Fruit fly (Drosophila melanogaster) whole organism, embryonic: ENCODE data around the gene awd.

Experiments
- ATbp ChIP-seq: fragments of 200-800 bp; sonication (Bioruptor generic); optimal IDR thresholded peaks from 2 replicates; lab custom pipeline; 2017; ENCODE audit warnings: missing biosample characterization, mild to moderate bottlenecking, missing genetic modification characterization, missing genetic modification reagents
- CG10147 ChIP-seq: fragments of 200-800 bp; sonication (Bioruptor generic); optimal IDR thresholded peaks from 2 replicates; lab custom pipeline; 2019; ENCODE audit warnings: missing biosample characterization, mild to moderate bottlenecking, missing genetic modification characterization, moderate library complexity
- CG10462 ChIP-seq: fragments of 200-800 bp; sonication (Bioruptor generic); optimal IDR thresholded peaks from 2 replicates; lab custom pipeline; 2016; ENCODE audit warnings: missing biosample characterization, missing genetic modification characterization
- CG10979 ChIP-seq: fragments of 200-800 bp; sonication (Bioruptor generic); optimal IDR thresholded peaks from 2 replicates; lab custom pipeline; 2018; ENCODE audit warnings: missing biosample characterization, mild to moderate bottlenecking, missing genetic modification characterization, moderate library complexity
- CG12236 ChIP-seq: fragments of 200-800 bp; sonication (Bioruptor generic); optimal IDR thresholded peaks from 2 replicates; lab custom pipeline; 2016; ENCODE audit warnings: missing biosample characterization, missing genetic modification characterization
- CG12391 ChIP-seq: fragments of 200-800 bp; sonication (Bioruptor generic); optimal IDR thresholded peaks from 3 replicates; lab custom pipeline; 2018; ENCODE audit warnings: missing biosample characterization, mild to moderate bottlenecking, missing genetic modification characterization, moderate library complexity
- CG14965 ChIP-seq: fragments of 200-800 bp; sonication (Bioruptor generic); optimal IDR thresholded peaks from 2 replicates; lab custom pipeline; 2016; ENCODE audit warnings: missing biosample characterization, missing genetic modification characterization, borderline replicate concordance
- CG1529 ChIP-seq: fragments of 200-800 bp; sonication (Bioruptor generic); optimal IDR thresholded peaks from 3 replicates; lab custom pipeline; 2018; ENCODE audit warnings: missing biosample characterization, missing genetic modification characterization
- CG18262 ChIP-seq: fragments of 200-800 bp; optimal IDR thresholded peaks from 3 replicates; lab custom pipeline; 2019; ENCODE audit warnings: missing biosample characterization, mild to moderate bottlenecking, missing genetic modification characterization, moderate library complexity
- CG18619 ChIP-seq: fragments of 200-800 bp; sonication (Bioruptor generic); optimal IDR thresholded peaks from 3 replicates; lab custom pipeline; 2017; ENCODE audit warnings: missing biosample characterization, mild to moderate bottlenecking, missing genetic modification characterization
- CG2712 ChIP-seq: fragments of 200-800 bp; optimal IDR thresholded peaks from 3 replicates; lab custom pipeline; 2019; ENCODE audit warnings: missing biosample characterization, mild to moderate bottlenecking, missing genetic modification characterization, moderate library complexity
- CG31441 ChIP-seq: fragments of 200-800 bp; sonication (Bioruptor generic); IDR thresholded peaks from 2 replicates; pipeline ENCODE4 v1.3.6; 2022; ENCODE audit warnings: missing biosample characterization, missing genetic modification characterization
- CG32532 ChIP-seq: fragments of 200-800 bp; sonication (Bioruptor generic); IDR thresholded peaks from 2 replicates; pipeline ENCODE4 v1.3.6; 2022; ENCODE audit warnings: missing biosample characterization, missing genetic modification characterization
- CG34422 ChIP-seq: fragments of 200-800 bp; sonication (Bioruptor generic); IDR thresholded peaks from 3 replicates; pipeline ENCODE4 v1.3.6; 2022; ENCODE audit warnings: missing biosample characterization, missing genetic modification characterization
- CG42726 ChIP-seq: fragments of 200-800 bp; sonication (Bioruptor generic); IDR thresholded peaks from 2 replicates; pipeline ENCODE4 v1.3.6; 2022; ENCODE audit warnings: missing biosample characterization, missing genetic modification characterization; ENCODE audit not compliant: partially characterized antibody
- CG4617 ChIP-seq: fragments of 200-800 bp; sonication (Bioruptor generic); optimal IDR thresholded peaks from 3 replicates; lab custom pipeline; 2016; ENCODE audit warnings: missing biosample characterization, missing genetic modification characterization, borderline replicate concordance
- CG6683 ChIP-seq: fragments of 200-800 bp; sonication (Bioruptor generic); optimal IDR thresholded peaks from 2 replicates; lab custom pipeline; 2017; ENCODE audit warnings: missing biosample characterization, mild to moderate bottlenecking, missing genetic modification characterization, missing genetic modification reagents
- CG7357 ChIP-seq: fragments of 200-800 bp; sonication (Bioruptor generic); IDR thresholded peaks from 3 replicates; pipeline ENCODE4 v1.3.6; 2022; ENCODE audit warnings: missing biosample characterization, missing genetic modification characterization
- CG8924 ChIP-seq: fragments of 200-800 bp; optimal IDR thresholded peaks from 3 replicates; lab custom pipeline; 2019; ENCODE audit warnings: missing biosample characterization, mild to moderate bottlenecking, missing genetic modification characterization, moderate library complexity
- CG9437 ChIP-seq: fragments of 200-800 bp; sonication (Bioruptor generic); optimal IDR thresholded peaks from 2 replicates; lab custom pipeline; 2018; ENCODE audit warnings: missing biosample characterization, mild to moderate bottlenecking, missing genetic modification characterization
- CTCF ChIP-seq: fragments of 200-800 bp; sonication (Bioruptor generic); optimal IDR thresholded peaks from 2 replicates; lab custom pipeline; 2017; ENCODE audit warnings: missing biosample characterization, mild to moderate bottlenecking, missing genetic modification characterization, moderate library complexity
- CoRest ChIP-seq: fragments of 200-800 bp; sonication (Bioruptor generic); optimal IDR thresholded peaks from 3 replicates; lab custom pipeline; 2018; ENCODE audit warnings: missing biosample characterization, mild to moderate bottlenecking, missing genetic modification characterization, moderate library complexity
- Deaf1 ChIP-seq: fragments of 200-800 bp; optimal IDR thresholded peaks from 3 replicates; lab custom pipeline; 2019; ENCODE audit warnings: missing biosample characterization, mild to moderate bottlenecking, missing genetic modification characterization, moderate library complexity
- Dfd ChIP-seq, 2 experiments: fragments of >200 bp; optimal IDR thresholded peaks; 2 replicates each; lab custom pipeline; 2017; ENCODE audit warnings: missing biosample characterization in 2 of 2, missing genetic modification characterization in 2 of 2
- Doc2 ChIP-seq: fragments of 200-800 bp; sonication (Bioruptor generic); IDR thresholded peaks from 2 replicates; pipeline ENCODE4 v1.3.6; 2022; ENCODE audit warnings: missing biosample characterization, missing genetic modification characterization
- H15 ChIP-seq: fragments of 200-800 bp; sonication (Bioruptor generic); IDR thresholded peaks from 3 replicates; pipeline ENCODE4 v1.3.6; 2022; ENCODE audit warnings: missing biosample characterization, missing genetic modification characterization
- HLH3B ChIP-seq: fragments of 200-800 bp; sonication (Bioruptor generic); IDR thresholded peaks from 2 replicates; pipeline ENCODE4 v1.3.6; 2022; ENCODE audit warnings: missing biosample characterization, missing genetic modification characterization
- Lhr ChIP-seq: fragments of 200-800 bp; sonication (Bioruptor generic); optimal IDR thresholded peaks from 3 replicates; lab custom pipeline; 2017; ENCODE audit warnings: mild to moderate bottlenecking, missing biosample characterization, missing genetic modification reagents, missing genetic modification characterization
- Nf-YB ChIP-seq: fragments of 200-800 bp; sonication (Bioruptor generic); optimal IDR thresholded peaks from 3 replicates; lab custom pipeline; 2019; ENCODE audit warnings: missing biosample characterization, mild to moderate bottlenecking, missing genetic modification characterization, moderate library complexity
- Sry-β ChIP-seq: fragments of 200-800 bp; sonication (Bioruptor generic); optimal IDR thresholded peaks from 2 replicates; lab custom pipeline; 2018; ENCODE audit warnings: missing biosample characterization, mild to moderate bottlenecking, missing genetic modification characterization, moderate library complexity
- Ssrp ChIP-seq: fragments of 200-800 bp; sonication (Bioruptor generic); optimal IDR thresholded peaks from 2 replicates; lab custom pipeline; 2018; ENCODE audit warnings: missing biosample characterization, mild to moderate bottlenecking, missing genetic modification characterization, moderate library complexity
- Tbp ChIP-seq: fragments of >200 bp; optimal IDR thresholded peaks from 2 replicates; lab custom pipeline; 2018; ENCODE audit warnings: missing biosample characterization, missing genetic modification characterization
- Vsx1 ChIP-seq: fragments of 200-800 bp; sonication (Bioruptor generic); optimal IDR thresholded peaks from 2 replicates; lab custom pipeline; 2017; ENCODE audit warnings: missing biosample characterization, mild to moderate bottlenecking, missing genetic modification characterization, missing genetic modification reagents
- ash1 ChIP-seq: fragments of 200-800 bp; sonication (Bioruptor generic); optimal IDR thresholded peaks from 2 replicates; lab custom pipeline; 2018; ENCODE audit warnings: missing biosample characterization, mild to moderate bottlenecking, missing genetic modification characterization
- az2 ChIP-seq: fragments of 200-800 bp; sonication (Bioruptor generic); optimal IDR thresholded peaks from 3 replicates; lab custom pipeline; 2016; ENCODE audit warnings: missing biosample characterization, missing genetic modification characterization
- corto ChIP-seq: fragments of 200-800 bp; sonication (Bioruptor generic); optimal IDR thresholded peaks from 2 replicates; lab custom pipeline; 2016; ENCODE audit warnings: missing biosample characterization, mild to moderate bottlenecking, missing genetic modification characterization, moderate library complexity
- crol ChIP-seq: fragments of 200-800 bp; sonication (Bioruptor generic); IDR thresholded peaks from 2 replicates; pipeline ENCODE4 v1.3.6; 2022; ENCODE audit warnings: missing biosample characterization, missing genetic modification characterization
- cwo ChIP-seq: fragments of 200-800 bp; sonication (Bioruptor generic); optimal IDR thresholded peaks from 3 replicates; lab custom pipeline; 2017; ENCODE audit warnings: missing biosample characterization, missing genetic modification characterization, mild to moderate bottlenecking, moderate library complexity, missing genetic modification reagents
- dmrt11E ChIP-seq: fragments of 200-800 bp; sonication (Bioruptor generic); optimal IDR thresholded peaks from 3 replicates; lab custom pipeline; 2018; ENCODE audit warnings: missing biosample characterization, mild to moderate bottlenecking, missing genetic modification characterization, moderate library complexity
- ems ChIP-seq: fragments of 200-800 bp; sonication (Bioruptor generic); optimal IDR thresholded peaks from 3 replicates; lab custom pipeline; 2016; ENCODE audit warnings: missing biosample characterization, missing genetic modification characterization
- esg ChIP-seq: fragments of 200-800 bp; sonication (Bioruptor generic); conservative IDR thresholded peaks from 2 replicates; pipeline ENCODE4 v1.3.6; 2022; ENCODE audit warnings: missing biosample characterization, missing genetic modification characterization
- exex ChIP-seq: fragments of 200-800 bp; sonication (Bioruptor generic); optimal IDR thresholded peaks from 4 replicates; lab custom pipeline; 2018; ENCODE audit warnings: missing biosample characterization, mild to moderate bottlenecking, missing genetic modification characterization, moderate library complexity
- gt ChIP-seq: fragments of 200-800 bp; sonication (Bioruptor generic); IDR thresholded peaks from 2 replicates; pipeline ENCODE4 v1.3.6; 2022; ENCODE audit warnings: missing biosample characterization, missing genetic modification characterization
- nerfin-2 ChIP-seq: fragments of 200-800 bp; sonication (Bioruptor generic); IDR thresholded peaks from 2 replicates; pipeline ENCODE4 v1.3.6; 2022; ENCODE audit warnings: missing biosample characterization, missing genetic modification characterization; ENCODE audit not compliant: partially characterized antibody
- nom ChIP-seq: fragments of 200-800 bp; sonication (Bioruptor generic); optimal IDR thresholded peaks from 2 replicates; lab custom pipeline; 2017; ENCODE audit warnings: missing biosample characterization, missing genetic modification characterization, mild to moderate bottlenecking, moderate library complexity, missing genetic modification reagents
- pzg ChIP-seq: fragments of 200-800 bp; sonication (Bioruptor generic); optimal IDR thresholded peaks from 3 replicates; lab custom pipeline; 2018; ENCODE audit warnings: missing biosample characterization, mild to moderate bottlenecking, missing genetic modification characterization, moderate library complexity
- sima ChIP-seq: fragments of 200-800 bp; sonication (Bioruptor generic); optimal IDR thresholded peaks from 2 replicates; lab custom pipeline; 2016; ENCODE audit warnings: missing biosample characterization, missing genetic modification characterization
- trem ChIP-seq: fragments of 200-800 bp; optimal IDR thresholded peaks from 3 replicates; lab custom pipeline; 2019; ENCODE audit warnings: missing biosample characterization, mild to moderate bottlenecking, missing genetic modification characterization, moderate library complexity
- ttk ChIP-seq: fragments of 200-800 bp; sonication (Bioruptor generic); IDR thresholded peaks from 2 replicates; pipeline ENCODE4 v2.1.2; 2022; ENCODE audit warnings: missing biosample characterization, missing genetic modification characterization

The awd gene

DNA sequence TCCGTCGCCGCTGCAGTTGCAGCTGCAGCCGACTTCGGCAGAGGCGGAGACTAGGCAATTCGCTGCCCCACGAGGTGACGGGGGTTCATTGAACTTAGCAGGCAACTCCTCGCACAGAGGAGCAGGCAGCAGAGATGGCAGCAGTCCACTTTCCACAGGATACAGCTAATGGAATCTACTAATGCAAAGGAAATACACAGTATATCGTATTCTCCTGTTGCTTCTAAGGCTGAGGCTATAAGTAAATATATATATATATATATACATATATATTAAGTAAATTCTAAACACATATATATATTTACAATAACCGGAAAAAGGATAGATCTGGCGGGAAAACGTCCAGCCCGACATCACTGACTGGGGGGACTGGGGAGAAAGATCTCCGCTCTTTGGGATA, 42.5 kb downstream of the awd start:
- TF ChIP-seq CG8924 (tag; lab: Kevin White, UChicago) (no peak), az2 (GFP tag; lab: Kevin White, UChicago) (no peak), ash1 (GFP tag; lab: Kevin White, UChicago) (no peak), gt (GFP tag; lab: Robert Waterston, UW) (no peak), CG34422 (no peak), corto (no peak), CTCF (GFP tag; lab: Kevin White, UChicago) (no peak), Ssrp (tag; lab: Kevin White, UChicago) (no peak), CG12391 (tag; lab: Kevin White, UChicago) (peak; percentile 2), CG18262 (peak; percentile 3), dmrt11E (tag; lab: Kevin White, UChicago) (peak; percentile 9), exex (tag; lab: Kevin White, UChicago) (no peak), pzg (GFP tag; lab: Kevin White, UChicago) (no peak), trem (peak; percentile 3), sima (no peak), CG2712 (tag; lab: Kevin White, UChicago) (peak; percentile 29), CG42726 (no peak), Vsx1 (GFP tag; lab: Kevin White, UChicago) (no peak), nerfin-2 (GFP tag; lab: Robert Waterston, UW) (no peak), CG31441 (GFP tag; lab: Robert Waterston, UW) (no peak), ttk (GFP tag; lab: Robert Waterston, UW) (no peak), CG4617 (GFP tag; lab: Kevin White, UChicago) (no peak), ems (GFP tag; lab: Kevin White, UChicago) (no peak), crol (GFP tag; lab: Robert Waterston, UW) (no peak), CG6683 (GFP tag; lab: Kevin White, UChicago) (no peak), Lhr (GFP tag; lab: Kevin White, UChicago) (no peak), Doc2 (GFP tag; lab: Robert Waterston, UW) (no peak), nom (GFP tag; lab: Kevin White, UChicago) (no peak), cwo (no peak), CG7357 (GFP tag; lab: Robert Waterston, UW) (no peak), H15 (no peak), Sry-β (GFP tag; lab: Kevin White, UChicago) (peak; percentile 86), Deaf1 (no peak), CG32532 (GFP tag; lab: Robert Waterston, UW) (no peak), CG9437 (GFP tag; lab: Kevin White, UChicago) (no peak), CG14965 (no peak), CG10147 (GFP tag; lab: Kevin White, UChicago) (no peak), CG10979 (tag; lab: Kevin White, UChicago) (no peak), Nf-YB (no peak), ATbp (GFP tag; lab: Kevin White, UChicago) (no peak), CG18619 (GFP tag; lab: Kevin White, UChicago) (no peak), CoRest (no peak), CG10462 (GFP tag; lab: Kevin White, UChicago) (no peak), CG1529 (GFP tag; lab: Kevin White, UChicago) (no peak), Dfd (GFP tag; optimal IDR thresholded peaks at IDR 0.05; lab: Kevin White, UChicago) (no peak), CG12236 (GFP tag; lab: Kevin White, UChicago) (no peak), HLH3B (GFP tag; lab: Robert Waterston, UW) (no peak), esg (GFP tag; lab: Robert Waterston, UW) (no peak), Tbp (no peak)
